Fruit fly (Drosophila melanogaster) whole organism, embryonic: ENCODE results near the gene CG31104.

Experiments
- ATbp ChIP-seq: fragments of 200-800 bp; sonication (Bioruptor generic); optimal IDR thresholded peaks from 2 replicates; lab custom pipeline; 2017; ENCODE audit warnings: missing biosample characterization, mild to moderate bottlenecking, missing genetic modification characterization, missing genetic modification reagents
- CG10209 ChIP-seq: fragments of 200-800 bp; sonication (Bioruptor generic); optimal IDR thresholded peaks from 3 replicates; lab custom pipeline; 2017; ENCODE audit warnings: missing biosample characterization, mild to moderate bottlenecking, missing genetic modification characterization, missing genetic modification reagents
- CG10654 ChIP-seq: fragments of 200-800 bp; sonication (Bioruptor generic); optimal IDR thresholded peaks from 2 replicates; lab custom pipeline; 2016; ENCODE audit warnings: missing biosample characterization, missing genetic modification characterization
- CG11398 ChIP-seq: fragments of 200-800 bp; sonication (Bioruptor generic); optimal IDR thresholded peaks from 2 replicates; lab custom pipeline; 2016; ENCODE audit warnings: missing biosample characterization, missing genetic modification characterization
- CG11695 ChIP-seq: fragments of 200-800 bp; sonication (Bioruptor generic); IDR thresholded peaks from 3 replicates; pipeline ENCODE4 v1.3.6; 2022; ENCODE audit warnings: missing biosample characterization, missing genetic modification characterization
- CG12104 ChIP-seq: fragments of 200-800 bp; sonication (Bioruptor generic); optimal IDR thresholded peaks from 3 replicates; lab custom pipeline; 2016; ENCODE audit warnings: missing biosample characterization, missing genetic modification characterization
- CG1233 ChIP-seq: fragments of 200-800 bp; sonication (Bioruptor generic); optimal IDR thresholded peaks from 4 replicates; lab custom pipeline; 2018; ENCODE audit warnings: missing biosample characterization, mild to moderate bottlenecking, missing genetic modification characterization
- CG12659 ChIP-seq: fragments of 200-800 bp; sonication (Bioruptor generic); optimal IDR thresholded peaks from 3 replicates; lab custom pipeline; 2017; ENCODE audit warnings: mild to moderate bottlenecking, missing biosample characterization, missing genetic modification reagents, missing genetic modification characterization
- CG12744 ChIP-seq: fragments of 200-800 bp; sonication (Bioruptor generic); optimal IDR thresholded peaks from 2 replicates; lab custom pipeline; 2016; ENCODE audit warnings: missing biosample characterization, missing genetic modification characterization
- CG14014 ChIP-seq: fragments of 200-800 bp; sonication (Bioruptor generic); IDR thresholded peaks from 2 replicates; pipeline ENCODE4 v1.3.6; 2022; ENCODE audit warnings: missing biosample characterization, missing genetic modification characterization
- CG14050 ChIP-seq: fragments of 200-800 bp; sonication (Bioruptor generic); IDR thresholded peaks from 3 replicates; pipeline ENCODE4 v1.3.6; 2022; ENCODE audit warnings: missing biosample characterization, missing genetic modification characterization
- CG15514 ChIP-seq: fragments of 200-800 bp; sonication (Bioruptor generic); optimal IDR thresholded peaks from 3 replicates; lab custom pipeline; 2017; ENCODE audit warnings: missing biosample characterization, missing genetic modification characterization, mild to moderate bottlenecking, moderate library complexity, missing genetic modification reagents
- CG17568 ChIP-seq: fragments of 200-800 bp; sonication (Bioruptor generic); optimal IDR thresholded peaks from 2 replicates; lab custom pipeline; 2018; ENCODE audit warnings: missing biosample characterization, mild to moderate bottlenecking, missing genetic modification characterization, moderate library complexity
- CG17829 ChIP-seq: fragments of 200-800 bp; optimal IDR thresholded peaks from 2 replicates; lab custom pipeline; 2019; ENCODE audit warnings: missing biosample characterization, mild to moderate bottlenecking, missing genetic modification characterization, moderate library complexity
- CG17912 ChIP-seq: fragments of 200-800 bp; sonication (Bioruptor generic); optimal IDR thresholded peaks from 2 replicates; lab custom pipeline; 2018; ENCODE audit warnings: missing biosample characterization, mild to moderate bottlenecking, missing genetic modification characterization
- CG1792 ChIP-seq: fragments of 200-800 bp; sonication (Bioruptor generic); optimal IDR thresholded peaks from 2 replicates; lab custom pipeline; 2016; ENCODE audit warnings: missing biosample characterization, missing genetic modification characterization
- CG2120 ChIP-seq: fragments of 200-800 bp; sonication (Bioruptor generic); optimal IDR thresholded peaks from 3 replicates; lab custom pipeline; 2016; ENCODE audit warnings: missing biosample characterization, missing genetic modification characterization
- CG3281 ChIP-seq: fragments of 200-800 bp; sonication (Bioruptor generic); optimal IDR thresholded peaks from 3 replicates; lab custom pipeline; 2017; ENCODE audit warnings: missing biosample characterization, mild to moderate bottlenecking, missing genetic modification characterization
- CG3407 ChIP-seq: fragments of 200-800 bp; sonication (Bioruptor generic); optimal IDR thresholded peaks from 2 replicates; lab custom pipeline; 2018; ENCODE audit warnings: missing biosample characterization, mild to moderate bottlenecking, missing genetic modification characterization
- CG3847 ChIP-seq: fragments of 200-800 bp; sonication (Bioruptor generic); IDR thresholded peaks from 2 replicates; pipeline ENCODE4 v1.3.6; 2022; ENCODE audit warnings: missing biosample characterization, missing genetic modification characterization
- CG3995 ChIP-seq: fragments of 200-800 bp; sonication (Bioruptor generic); optimal IDR thresholded peaks from 3 replicates; lab custom pipeline; 2016; ENCODE audit warnings: missing biosample characterization, missing genetic modification characterization
- CG4328 ChIP-seq: fragments of 200-800 bp; sonication (Bioruptor generic); optimal IDR thresholded peaks from 3 replicates; lab custom pipeline; 2017; ENCODE audit warnings: missing biosample characterization, missing genetic modification reagents, missing genetic modification characterization
- CG4820 ChIP-seq: fragments of 200-800 bp; sonication (Bioruptor generic); optimal IDR thresholded peaks from 3 replicates; lab custom pipeline; 2016; ENCODE audit warnings: missing biosample characterization, missing genetic modification characterization
- CG6765 ChIP-seq: fragments of 200-800 bp; sonication (Bioruptor generic); optimal IDR thresholded peaks from 3 replicates; lab custom pipeline; 2017; ENCODE audit warnings: missing biosample characterization, mild to moderate bottlenecking, missing genetic modification characterization
- CG7987 ChIP-seq: fragments of 200-800 bp; sonication (Bioruptor generic); optimal IDR thresholded peaks from 2 replicates; lab custom pipeline; 2018; ENCODE audit warnings: missing biosample characterization, mild to moderate bottlenecking, missing genetic modification characterization, moderate library complexity
- CG8359 ChIP-seq: fragments of 200-800 bp; sonication (Bioruptor generic); optimal IDR thresholded peaks from 2 replicates; lab custom pipeline; 2017; ENCODE audit warnings: missing biosample characterization, mild to moderate bottlenecking, missing genetic modification characterization, borderline replicate concordance
- CG9797 ChIP-seq: fragments of 200-800 bp; sonication (Bioruptor generic); optimal IDR thresholded peaks from 3 replicates; lab custom pipeline; 2018; ENCODE audit warnings: missing biosample characterization, mild to moderate bottlenecking, missing genetic modification characterization
- Fer3 ChIP-seq: fragments of 200-800 bp; sonication (Bioruptor generic); optimal IDR thresholded peaks from 2 replicates; lab custom pipeline; 2018; ENCODE audit warnings: missing biosample characterization, mild to moderate bottlenecking, missing genetic modification characterization, moderate library complexity
- Hey ChIP-seq: fragments of 200-800 bp; sonication (Bioruptor generic); optimal IDR thresholded peaks from 3 replicates; lab custom pipeline; 2018; ENCODE audit warnings: missing biosample characterization, mild to moderate bottlenecking, missing genetic modification characterization
- MTF-1 ChIP-seq: fragments of 200-800 bp; sonication (Bioruptor generic); optimal IDR thresholded peaks from 2 replicates; lab custom pipeline; 2018; ENCODE audit warnings: missing biosample characterization, mild to moderate bottlenecking, missing genetic modification characterization, borderline replicate concordance
- Side ChIP-seq: fragments of 200-800 bp; sonication (Bioruptor generic); optimal IDR thresholded peaks from 2 replicates; lab custom pipeline; 2016; ENCODE audit warnings: missing biosample characterization, missing genetic modification characterization
- Spps ChIP-seq: fragments of 200-800 bp; sonication (Bioruptor generic); optimal IDR thresholded peaks from 2 replicates; lab custom pipeline; 2018; ENCODE audit warnings: missing biosample characterization, mild to moderate bottlenecking, missing genetic modification characterization
- Tbp ChIP-seq: fragments of >200 bp; optimal IDR thresholded peaks from 2 replicates; lab custom pipeline; 2018; ENCODE audit warnings: missing biosample characterization, missing genetic modification characterization
- aop ChIP-seq: fragments of 200-800 bp; sonication (Bioruptor generic); IDR thresholded peaks from 2 replicates; pipeline ENCODE4 v1.3.6; 2022; ENCODE audit warnings: missing biosample characterization, missing genetic modification characterization
- ash1 ChIP-seq: fragments of 200-800 bp; sonication (Bioruptor generic); optimal IDR thresholded peaks from 2 replicates; lab custom pipeline; 2018; ENCODE audit warnings: missing biosample characterization, mild to moderate bottlenecking, missing genetic modification characterization
- bbx ChIP-seq: fragments of 200-800 bp; sonication (Bioruptor generic); IDR thresholded peaks from 2 replicates; pipeline ENCODE4 v1.3.6; 2022; ENCODE audit warnings: missing biosample characterization, missing genetic modification characterization; ENCODE audit not compliant: partially characterized antibody
- ci ChIP-seq: fragments of 200-800 bp; sonication (Bioruptor generic); IDR thresholded peaks from 3 replicates; pipeline ENCODE4 v1.3.6; 2022; ENCODE audit warnings: missing biosample characterization, missing genetic modification characterization
- dmrt99B ChIP-seq: fragments of 200-800 bp; sonication (Bioruptor generic); optimal IDR thresholded peaks from 2 replicates; lab custom pipeline; 2018; ENCODE audit warnings: missing biosample characterization, mild to moderate bottlenecking, missing genetic modification characterization, moderate library complexity
- exex ChIP-seq: fragments of 200-800 bp; sonication (Bioruptor generic); optimal IDR thresholded peaks from 4 replicates; lab custom pipeline; 2018; ENCODE audit warnings: missing biosample characterization, mild to moderate bottlenecking, missing genetic modification characterization, moderate library complexity
- hbn ChIP-seq: fragments of 200-800 bp; sonication (Bioruptor generic); IDR thresholded peaks from 2 replicates; pipeline ENCODE4 v1.3.6; 2022; ENCODE audit warnings: missing biosample characterization, missing genetic modification characterization; ENCODE audit not compliant: partially characterized antibody
- lbe ChIP-seq: fragments of 200-800 bp; sonication (Bioruptor generic); optimal IDR thresholded peaks from 2 replicates; lab custom pipeline; 2016; ENCODE audit warnings: missing biosample characterization, mild to moderate bottlenecking, missing genetic modification characterization
- lilli ChIP-seq: fragments of 200-800 bp; sonication (Bioruptor generic); optimal IDR thresholded peaks from 3 replicates; lab custom pipeline; 2016; ENCODE audit warnings: missing biosample characterization, missing genetic modification characterization
- org-1 ChIP-seq: fragments of 200-800 bp; sonication (Bioruptor generic); optimal IDR thresholded peaks from 2 replicates; lab custom pipeline; 2017; ENCODE audit warnings: missing biosample characterization, missing genetic modification characterization
- pnt ChIP-seq: fragments of 200-800 bp; sonication (Bioruptor generic); optimal IDR thresholded peaks from 3 replicates; lab custom pipeline; 2016; ENCODE audit warnings: missing biosample characterization, missing genetic modification characterization
- pzg ChIP-seq: fragments of 200-800 bp; sonication (Bioruptor generic); optimal IDR thresholded peaks from 3 replicates; lab custom pipeline; 2018; ENCODE audit warnings: missing biosample characterization, mild to moderate bottlenecking, missing genetic modification characterization, moderate library complexity
- ranshi ChIP-seq: fragments of 200-800 bp; sonication (Bioruptor generic); IDR thresholded peaks from 2 replicates; pipeline ENCODE4 v1.3.6; 2022; ENCODE audit warnings: missing biosample characterization, missing genetic modification characterization
- schlank ChIP-seq: fragments of 200-800 bp; sonication (Bioruptor generic); optimal IDR thresholded peaks from 2 replicates; lab custom pipeline; 2018; ENCODE audit warnings: missing biosample characterization, mild to moderate bottlenecking, missing genetic modification characterization
- sd ChIP-seq: fragments of 200-800 bp; sonication (Bioruptor generic); optimal IDR thresholded peaks from 3 replicates; lab custom pipeline; 2018; ENCODE audit warnings: missing biosample characterization, mild to moderate bottlenecking, missing genetic modification characterization, moderate library complexity
- trem ChIP-seq: fragments of 200-800 bp; optimal IDR thresholded peaks from 3 replicates; lab custom pipeline; 2019; ENCODE audit warnings: missing biosample characterization, mild to moderate bottlenecking, missing genetic modification characterization, moderate library complexity
- usp ChIP-seq: fragments of >200 bp; optimal IDR thresholded peaks from 2 replicates; lab custom pipeline; 2017; ENCODE audit warnings: missing biosample characterization, missing genetic modification characterization

CG31104 gene

dm6 chr3R:25281165-25281564 is 4.1 kb upstream of the CG31104 start, which contains the start of gene CG11892 (continued):
- TF ChIP-seq CG17912 (GFP tag; lab: Kevin White, UChicago) (peak; percentile 73), CG1792 (GFP tag; lab: Kevin White, UChicago) (no peak), CG1233 (GFP tag; lab: Kevin White, UChicago) (no peak), Spps (no peak), CG4820 (GFP tag; lab: Kevin White, UChicago) (no peak), ci (GFP tag; lab: Robert Waterston, UW) (peak; percentile 69; the same call in 1 of the 3 replicates), hbn (GFP tag; lab: Robert Waterston, UW) (no peak), lilli (GFP tag; lab: Kevin White, UChicago) (peak; percentile 15), dmrt99B (peak; percentile 27), pnt (no peak), Fer3 (tag; lab: Kevin White, UChicago) (peak; percentile 56), CG14050 (GFP tag; lab: Robert Waterston, UW) (0 out of 3 replicates have a peak, but pooled peaks have one; percentile 13), CG11398 (GFP tag; lab: Kevin White, UChicago) (no peak), lbe (GFP tag; lab: Kevin White, UChicago) (no peak), CG10209 (GFP tag; lab: Kevin White, UChicago) (peak; percentile 26), pzg (no peak), CG17829 (tag; lab: Kevin White, UChicago) (no peak), ranshi (GFP tag; lab: Robert Waterston, UW) (no peak), aop (no peak), Side (GFP tag; lab: Kevin White, UChicago) (no peak), exex (tag; lab: Kevin White, UChicago) (peak; percentile 15), org-1 (GFP tag; lab: Kevin White, UChicago) (peak; percentile 21), Hey (peak; percentile 53), ATbp (GFP tag; lab: Kevin White, UChicago) (peak; percentile 82), CG12104 (GFP tag; lab: Kevin White, UChicago) (peak; percentile 38), ash1 (GFP tag; lab: Kevin White, UChicago) (peak; percentile 45), CG3281 (peak; percentile 66), CG4328 (GFP tag; lab: Kevin White, UChicago) (peak; percentile 4), MTF-1 (GFP tag; lab: Kevin White, UChicago) (peak; percentile 69), CG3407 (GFP tag; lab: Kevin White, UChicago) (peak; percentile 42), CG3995 (no peak), trem (tag; lab: Kevin White, UChicago) (no peak), Tbp (GFP tag; lab: Kevin White, UChicago) (no peak), CG15514 (peak; percentile 53), CG6765 (GFP tag; lab: Kevin White, UChicago) (peak; percentile 30), CG17568 (peak; percentile 49), usp (GFP tag; lab: Kevin White, UChicago) (no peak), CG7987 (peak; percentile 80), CG3847 (no peak), CG11695 (0 out of 3 replicates have a peak, but pooled peaks have one; percentile 20), CG14014 (peak; percentile 27; the same call in 1 of the 2 replicates), schlank (tag; lab: Kevin White, UChicago) (peak; percentile 79), CG8359 (GFP tag; lab: Kevin White, UChicago) (peak; percentile 6), CG9797 (GFP tag; lab: Kevin White, UChicago) (no peak), CG10654 (GFP tag; lab: Kevin White, UChicago) (no peak), sd (tag; lab: Kevin White, UChicago) (peak; percentile 31), CG2120 (GFP tag; lab: Kevin White, UChicago) (peak; percentile 44), CG12659 (GFP tag; lab: Kevin White, UChicago) (peak; percentile 46), CG12744 (GFP tag; lab: Kevin White, UChicago) (no peak), bbx (GFP tag; lab: Robert Waterston, UW) (no peak)
